Worm (Caenorhabditis elegans) whole organism, L4 larva: ENCODE measurements around the gene nhr-173.

Source experiments
- daf-12 ChIP-seq: fragments of 150-350 bp; optimal IDR thresholded peaks from 2 replicates; lab custom pipeline; 2014; ENCODE audit warnings: missing biosample characterization, missing genetic modification reagents, missing genetic modification characterization
- lin-13 ChIP-seq: fragments of 150-350 bp; optimal IDR thresholded peaks from 2 replicates; lab custom pipeline; 2014; ENCODE audit warnings: missing biosample characterization, missing genetic modification reagents, missing genetic modification characterization
- spr-3 ChIP-seq: fragments of 200-800 bp; sonication (Bioruptor generic); optimal IDR thresholded peaks from 2 replicates; lab custom pipeline; 2018; ENCODE audit warnings: mild to moderate bottlenecking, missing genetic modification characterization, missing compliant biosample characterization
- unc-39 ChIP-seq: sonication (generic microtip); optimal IDR thresholded peaks from 2 replicates; lab custom pipeline; 2017; ENCODE audit warnings: missing biosample characterization, missing genetic modification characterization

- TF ChIP-seq unc-39 (tag; lab: Kevin White, UChicago) (no peak), spr-3 (no peak), daf-12 (no peak), lin-13 (no peak)
These were observed 36.3 kb downstream of the nhr-173 start for ce11 chrX:6691653-6692052.
